Fruit fly (Drosophila melanogaster) whole organism, embryonic: ENCODE data around the gene Cnep1r2.
A peak's percentile ranks its signal among the peaks of the same experiment; 100 is the strongest.

Experiments used
- Antp ChIP-seq: fragments of 200-800 bp; sonication (Bioruptor generic); optimal IDR thresholded peaks from 3 replicates; lab custom pipeline; 2016; ENCODE audit warnings: missing biosample characterization, missing genetic modification characterization
- Atf-2 ChIP-seq: fragments of 200-800 bp; sonication (Bioruptor generic); optimal IDR thresholded peaks from 2 replicates; lab custom pipeline; 2016; ENCODE audit warnings: missing biosample characterization, missing genetic modification characterization
- Atf6 ChIP-seq: fragments of 200-800 bp; sonication (Bioruptor generic); IDR thresholded peaks from 2 replicates; pipeline ENCODE4 v1.3.6; 2022; ENCODE audit warnings: missing biosample characterization, missing genetic modification characterization
- Awh ChIP-seq: fragments of 200-800 bp; sonication (Bioruptor generic); IDR thresholded peaks from 2 replicates; pipeline ENCODE4, ENCODE4 v1.3.6; 2022; ENCODE audit warnings: missing biosample characterization, missing genetic modification characterization
- BEAF-32 ChIP-seq: fragments of 200-800 bp; sonication (Bioruptor generic); optimal IDR thresholded peaks from 3 replicates; lab custom pipeline; 2017; ENCODE audit warnings: missing biosample characterization, missing genetic modification characterization, mild to moderate bottlenecking, moderate library complexity, missing genetic modification reagents
- Bdp1 ChIP-seq: fragments of 200-800 bp; sonication (Bioruptor generic); optimal IDR thresholded peaks from 3 replicates; lab custom pipeline; 2016; ENCODE audit warnings: missing biosample characterization, missing genetic modification characterization
- Bgb ChIP-seq: fragments of 200-800 bp; sonication (Bioruptor generic); IDR thresholded peaks from 2 replicates; pipeline ENCODE4 v1.3.6; 2022; ENCODE audit warnings: missing biosample characterization, missing genetic modification characterization; ENCODE audit not compliant: partially characterized antibody
- CG10321 ChIP-seq: fragments of 200-800 bp; sonication (Bioruptor generic); IDR thresholded peaks from 2 replicates; pipeline ENCODE4 v1.3.6; 2022; ENCODE audit warnings: missing biosample characterization, missing genetic modification characterization
- CG10565 ChIP-seq: fragments of 200-800 bp; sonication (Bioruptor generic); optimal IDR thresholded peaks from 3 replicates; lab custom pipeline; 2016; ENCODE audit warnings: missing biosample characterization, mild to moderate bottlenecking, missing genetic modification characterization
- CG12155 ChIP-seq: fragments of 200-800 bp; sonication (Bioruptor generic); optimal IDR thresholded peaks from 3 replicates; lab custom pipeline; 2016; ENCODE audit warnings: missing biosample characterization, missing genetic modification characterization
- CG13123 ChIP-seq: fragments of 200-800 bp; sonication (Bioruptor generic); optimal IDR thresholded peaks from 2 replicates; lab custom pipeline; 2016; ENCODE audit warnings: missing biosample characterization, missing genetic modification characterization
- CG13894 ChIP-seq: fragments of 200-800 bp; sonication (Bioruptor generic); optimal IDR thresholded peaks from 3 replicates; lab custom pipeline; 2018; ENCODE audit warnings: missing biosample characterization, mild to moderate bottlenecking, missing genetic modification characterization, moderate library complexity
- CG14441 ChIP-seq: fragments of 200-800 bp; sonication (Bioruptor generic); IDR thresholded peaks from 2 replicates; pipeline ENCODE4 v1.3.6; 2022; ENCODE audit warnings: missing biosample characterization, missing genetic modification characterization
- CG14965 ChIP-seq: fragments of 200-800 bp; sonication (Bioruptor generic); optimal IDR thresholded peaks from 2 replicates; lab custom pipeline; 2016; ENCODE audit warnings: missing biosample characterization, missing genetic modification characterization, borderline replicate concordance
- CG16815 ChIP-seq: fragments of 200-800 bp; sonication (Bioruptor generic); optimal IDR thresholded peaks from 3 replicates; lab custom pipeline; 2017; ENCODE audit warnings: missing biosample characterization, mild to moderate bottlenecking, missing genetic modification characterization
- CG18599 ChIP-seq: fragments of 200-800 bp; sonication (Bioruptor generic); optimal IDR thresholded peaks from 3 replicates; lab custom pipeline; 2017; ENCODE audit warnings: missing biosample characterization, missing genetic modification characterization, mild to moderate bottlenecking, moderate library complexity, missing genetic modification reagents
- CG18619 ChIP-seq: fragments of 200-800 bp; sonication (Bioruptor generic); optimal IDR thresholded peaks from 3 replicates; lab custom pipeline; 2017; ENCODE audit warnings: missing biosample characterization, mild to moderate bottlenecking, missing genetic modification characterization
- CG30431 ChIP-seq: fragments of 200-800 bp; sonication (Bioruptor generic); optimal IDR thresholded peaks from 2 replicates; lab custom pipeline; 2017; ENCODE audit warnings: missing biosample characterization, missing genetic modification characterization
- CG31365 ChIP-seq: fragments of 200-800 bp; sonication (Bioruptor generic); optimal IDR thresholded peaks from 2 replicates; lab custom pipeline; 2018; ENCODE audit warnings: missing biosample characterization, mild to moderate bottlenecking, missing genetic modification characterization
- CG3995 ChIP-seq: fragments of 200-800 bp; sonication (Bioruptor generic); optimal IDR thresholded peaks from 3 replicates; lab custom pipeline; 2016; ENCODE audit warnings: missing biosample characterization, missing genetic modification characterization
- CG42726 ChIP-seq: fragments of 200-800 bp; sonication (Bioruptor generic); IDR thresholded peaks from 2 replicates; pipeline ENCODE4 v1.3.6; 2022; ENCODE audit warnings: missing biosample characterization, missing genetic modification characterization; ENCODE audit not compliant: partially characterized antibody
- CG5180 ChIP-seq: fragments of 200-800 bp; sonication (Bioruptor generic); optimal IDR thresholded peaks from 3 replicates; lab custom pipeline; 2017; ENCODE audit warnings: missing biosample characterization, missing genetic modification characterization, mild to moderate bottlenecking, moderate library complexity, missing genetic modification reagents
- CG7987 ChIP-seq: fragments of 200-800 bp; sonication (Bioruptor generic); optimal IDR thresholded peaks from 2 replicates; lab custom pipeline; 2018; ENCODE audit warnings: missing biosample characterization, mild to moderate bottlenecking, missing genetic modification characterization, moderate library complexity
- CG8924 ChIP-seq: fragments of 200-800 bp; optimal IDR thresholded peaks from 3 replicates; lab custom pipeline; 2019; ENCODE audit warnings: missing biosample characterization, mild to moderate bottlenecking, missing genetic modification characterization, moderate library complexity
- Dbx ChIP-seq: fragments of 200-800 bp; sonication (Bioruptor generic); IDR thresholded peaks from 3 replicates; pipeline ENCODE4 v1.3.6; 2022; ENCODE audit warnings: missing biosample characterization, missing genetic modification characterization
- Dip2 ChIP-seq: fragments of 200-800 bp; sonication (Bioruptor generic); IDR thresholded peaks from 2 replicates; pipeline ENCODE4 v1.3.6; 2022; ENCODE audit warnings: missing biosample characterization, missing genetic modification characterization
- Ets65A ChIP-seq: fragments of 200-800 bp; sonication (Bioruptor generic); peaks from one replicate; lab custom pipeline; 2016; ENCODE audit warnings: missing biosample characterization, missing genetic modification characterization
- H2.0 ChIP-seq: fragments of 200-800 bp; sonication (Bioruptor generic); IDR thresholded peaks from 2 replicates; pipeline ENCODE4 v1.3.6; 2022; ENCODE audit warnings: missing biosample characterization, missing genetic modification characterization
- Hmx ChIP-seq: fragments of 200-800 bp; sonication (Bioruptor generic); optimal IDR thresholded peaks from 2 replicates; lab custom pipeline; 2016; ENCODE audit warnings: missing biosample characterization, missing genetic modification characterization
- NfI ChIP-seq: fragments of 200-800 bp; sonication (Bioruptor generic); optimal IDR thresholded peaks from 3 replicates; lab custom pipeline; 2018; ENCODE audit warnings: missing biosample characterization, mild to moderate bottlenecking, missing genetic modification characterization, moderate library complexity
- Sox102F ChIP-seq: fragments of 200-800 bp; sonication (Bioruptor generic); optimal IDR thresholded peaks from 2 replicates; lab custom pipeline; 2018; ENCODE audit warnings: missing biosample characterization, mild to moderate bottlenecking, missing genetic modification characterization, moderate library complexity
- cas ChIP-seq: fragments of 200-800 bp; sonication (Bioruptor generic); IDR thresholded peaks from 2 replicates; pipeline ENCODE4 v1.3.6; 2022; ENCODE audit warnings: missing biosample characterization, missing genetic modification characterization
- crp ChIP-seq, 2 experiments: fragments of 200-800 bp; sonication (Bioruptor generic); optimal IDR thresholded peaks; 2 replicates in 1 of 2; 3 replicates in 1 of 2; lab custom pipeline; 2017; ENCODE audit warnings: missing biosample characterization in 2 of 2, missing genetic modification characterization in 2 of 2, mild to moderate bottlenecking in 1 of 2, moderate library complexity in 1 of 2
- eyg ChIP-seq: fragments of 200-800 bp; sonication (Bioruptor generic); optimal IDR thresholded peaks from 3 replicates; lab custom pipeline; 2016; ENCODE audit warnings: missing biosample characterization, missing genetic modification characterization
- gcm2 ChIP-seq: fragments of 200-800 bp; sonication (Bioruptor generic); optimal IDR thresholded peaks from 2 replicates; lab custom pipeline; 2016; ENCODE audit warnings: missing biosample characterization, missing genetic modification characterization
- lov ChIP-seq, 2 experiments: fragments of 200-800 bp in 1 of 2; fragments of >200 bp in 1 of 2; sonication (Bioruptor generic) in 1 of 2; IDR thresholded peaks in 1 of 2; optimal IDR thresholded peaks in 1 of 2; 2 replicates in 1 of 2; 3 replicates in 1 of 2; pipeline versions ENCODE4 v1.3.6 to Lab custom; 2017 to 2022; ENCODE audit warnings: missing biosample characterization in 1 of 2, missing genetic modification characterization in 1 of 2
- nmo ChIP-seq: fragments of 200-800 bp; sonication (Bioruptor generic); optimal IDR thresholded peaks from 2 replicates; lab custom pipeline; 2018; ENCODE audit warnings: missing biosample characterization, mild to moderate bottlenecking, missing genetic modification characterization, moderate library complexity
- onecut ChIP-seq: fragments of 200-800 bp; sonication (Bioruptor generic); IDR thresholded peaks from 2 replicates; pipeline ENCODE4 v1.3.6; 2022; ENCODE audit warnings: missing biosample characterization, missing genetic modification characterization
- pan ChIP-seq, 4 experiments: fragments of >200 bp in 3 of 4; fragments of 200-800 bp in 1 of 4; sonication (Bioruptor generic) in 1 of 4; optimal IDR thresholded peaks in 3 of 4; IDR thresholded peaks in 1 of 4; 2 replicates each; pipeline versions ENCODE4 v1.3.6 to Lab custom; 2017 to 2022; ENCODE audit warnings: missing biosample characterization in 2 of 4, missing genetic modification characterization in 2 of 4, mixed read lengths in 1 of 4
- repo ChIP-seq: fragments of 200-800 bp; sonication (Bioruptor generic); optimal IDR thresholded peaks from 2 replicates; lab custom pipeline; 2016; ENCODE audit warnings: missing biosample characterization, missing genetic modification characterization
- ro ChIP-seq: fragments of 200-800 bp; sonication (Bioruptor generic); IDR thresholded peaks from 2 replicates; pipeline ENCODE4 v1.3.6; 2022; ENCODE audit warnings: missing biosample characterization, missing genetic modification characterization
- schlank ChIP-seq: fragments of 200-800 bp; sonication (Bioruptor generic); optimal IDR thresholded peaks from 2 replicates; lab custom pipeline; 2018; ENCODE audit warnings: missing biosample characterization, mild to moderate bottlenecking, missing genetic modification characterization
- sens-2 ChIP-seq: fragments of 200-800 bp; sonication (Bioruptor generic); IDR thresholded peaks from 2 replicates; pipeline ENCODE4 v1.3.6; 2022; ENCODE audit warnings: missing biosample characterization, missing genetic modification characterization
- shn ChIP-seq: fragments of 200-800 bp; sonication (Bioruptor generic); optimal IDR thresholded peaks from 3 replicates; lab custom pipeline; 2016; ENCODE audit warnings: missing biosample characterization, missing genetic modification characterization
- sisA ChIP-seq: fragments of 200-800 bp; sonication (Bioruptor generic); IDR thresholded peaks from 2 replicates; pipeline ENCODE4 v1.3.6; 2022; ENCODE audit warnings: missing biosample characterization, missing genetic modification characterization
- slou ChIP-seq: fragments of 200-800 bp; sonication (Bioruptor generic); optimal IDR thresholded peaks from 3 replicates; lab custom pipeline; 2016; ENCODE audit warnings: missing biosample characterization, missing genetic modification characterization
- sqz ChIP-seq: fragments of 200-800 bp; sonication (Bioruptor generic); optimal IDR thresholded peaks from 3 replicates; lab custom pipeline; 2018; ENCODE audit warnings: missing biosample characterization, mild to moderate bottlenecking, missing genetic modification characterization
- yki ChIP-seq: fragments of >200 bp; optimal IDR thresholded peaks from 3 replicates; lab custom pipeline; 2018
- zen2 ChIP-seq: fragments of 200-800 bp; sonication (Bioruptor generic); IDR thresholded peaks from 3 replicates; pipeline ENCODE4 v1.3.6; 2022; ENCODE audit warnings: missing biosample characterization, missing genetic modification characterization; ENCODE audit not compliant: partially characterized antibody
- zfh2 ChIP-seq: fragments of 200-800 bp; sonication (Bioruptor generic); optimal IDR thresholded peaks from 2 replicates; lab custom pipeline; 2016; ENCODE audit warnings: missing biosample characterization, missing genetic modification characterization

Cnep1r2 gene

DNA sequence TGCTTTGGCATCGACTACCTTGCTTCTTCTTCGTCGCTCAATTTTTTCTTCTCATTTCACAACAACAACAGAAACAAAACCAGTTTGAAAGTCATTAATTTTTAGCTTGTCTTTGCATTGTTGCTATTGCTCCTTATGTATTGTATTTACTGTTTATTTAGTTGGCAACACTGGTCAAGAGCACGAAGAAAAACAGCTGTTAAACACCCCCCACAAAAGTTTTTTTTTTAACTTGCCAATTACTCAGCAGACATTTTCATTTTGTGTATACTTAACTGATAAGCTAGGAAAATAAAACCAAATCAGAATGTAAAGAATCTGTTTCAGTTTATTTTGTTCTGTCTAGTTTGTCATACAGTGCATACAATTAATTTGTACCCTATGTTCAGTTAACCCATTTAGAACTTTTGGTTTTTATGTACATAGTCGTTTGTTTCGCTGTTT lies 41.8 kb downstream of the Cnep1r2 start (continued):
- TF ChIP-seq Bdp1 (no peak), lov (optimal IDR thresholded peaks at IDR 0.05; lab: Kevin White, UChicago) (no peak), lov (GFP tag; IDR thresholded peaks at IDR 0.05; lab: Robert Waterston, UW) (no peak), CG3995 (GFP tag; lab: Kevin White, UChicago) (no peak), Atf-2 (GFP tag; lab: Kevin White, UChicago) (peak; percentile 3), BEAF-32 (GFP tag; lab: Kevin White, UChicago) (no peak), CG8924 (tag; lab: Kevin White, UChicago) (no peak), Antp (GFP tag; lab: Kevin White, UChicago) (no peak), sisA (GFP tag; lab: Robert Waterston, UW) (no peak), Sox102F (peak; percentile 49), shn (GFP tag; lab: Kevin White, UChicago) (no peak), zfh2 (GFP tag; lab: Kevin White, UChicago) (no peak), onecut (GFP tag; lab: Robert Waterston, UW) (no peak), zen2 (no peak), pan (optimal IDR thresholded peaks at IDR 0.05; lab: Kevin White, UChicago) (no peak), pan (GFP tag; optimal IDR thresholded peaks at IDR 0.05 in 1 of 2, IDR thresholded peaks at IDR 0.05 in 1 of 2) (peak in 1 of 2 experiments; percentile 42), slou (GFP tag; lab: Kevin White, UChicago) (no peak), Ets65A (GFP tag; lab: Kevin White, UChicago) (no peak), CG7987 (GFP tag; lab: Kevin White, UChicago) (peak; percentile 37), CG10565 (GFP tag; lab: Kevin White, UChicago) (no peak), CG42726 (GFP tag; lab: Robert Waterston, UW) (no peak), CG5180 (GFP tag; lab: Kevin White, UChicago) (peak; percentile 22), repo (GFP tag; lab: Kevin White, UChicago) (no peak), gcm2 (GFP tag; lab: Kevin White, UChicago) (no peak), crp (GFP tag; optimal IDR thresholded peaks at IDR 0.05; lab: Kevin White, UChicago) (peak in 1 of 2 experiments; percentile 36), Dbx (GFP tag; lab: Robert Waterston, UW) (no peak), Atf6 (GFP tag; lab: Robert Waterston, UW) (no peak; the same call in 1 of the 2 replicates), CG12155 (no peak), CG14965 (no peak), cas (no peak), eyg (GFP tag; lab: Kevin White, UChicago) (no peak), CG18619 (GFP tag; lab: Kevin White, UChicago) (peak; percentile 20), Bgb (GFP tag; lab: Robert Waterston, UW) (no peak), H2.0 (GFP tag; lab: Robert Waterston, UW) (no peak), Awh (GFP tag; lab: Robert Waterston, UW) (peak; percentile 21; the same call in 1 of the 2 replicates), CG13123 (GFP tag; lab: Kevin White, UChicago) (no peak), CG18599 (peak; percentile 45), Dip2 (GFP tag; lab: Robert Waterston, UW) (no peak), CG16815 (GFP tag; lab: Kevin White, UChicago) (no peak), CG13894 (no peak), sens-2 (GFP tag; lab: Robert Waterston, UW) (no peak), sqz (peak; percentile 47), yki (lab: Kevin White, UChicago) (no peak), ro (GFP tag; lab: Robert Waterston, UW) (no peak), Hmx (no peak), nmo (GFP tag; lab: Kevin White, UChicago) (no peak), NfI (GFP tag; lab: Kevin White, UChicago) (no peak), CG10321 (GFP tag; lab: Robert Waterston, UW) (no peak), schlank (tag; lab: Kevin White, UChicago) (peak; percentile 37), CG31365 (tag; lab: Kevin White, UChicago) (no peak), CG14441 (GFP tag; lab: Robert Waterston, UW) (peak; percentile 40; the same call in 1 of the 2 replicates), CG30431 (GFP tag; lab: Kevin White, UChicago) (no peak)
